Worm (Caenorhabditis elegans): ENCODE data around the gene Y45G12B.2.

DNA sequence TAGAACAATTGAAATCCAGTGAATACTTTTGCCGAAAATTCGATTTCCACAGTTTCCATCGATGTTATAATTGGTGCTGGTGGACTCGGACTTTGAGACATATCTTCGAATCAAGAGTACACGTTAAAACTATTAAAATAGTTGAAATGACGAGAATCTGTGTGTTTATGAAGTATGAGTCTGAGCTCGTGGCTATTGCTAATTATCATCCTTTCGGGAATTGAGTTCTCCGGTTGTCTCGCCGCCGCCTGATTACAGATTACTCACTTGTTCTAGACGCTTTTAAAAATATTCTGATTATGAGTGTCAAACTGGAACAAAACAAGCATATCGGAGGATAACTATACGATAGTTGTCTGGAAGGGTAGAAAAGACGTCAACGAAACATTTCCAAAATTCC lies 43.6 kb downstream of the Y45G12B.2 start, which contains the start of gene srg-56:
- TF ChIP-seq hnd-1 (tag; optimal IDR thresholded peaks at IDR 0.05) = no peak
- no peak for TF ChIP-seq ama-1 (optimal IDR thresholded peaks at IDR 0.05)
- TF ChIP-seq tra-4 (tag; optimal IDR thresholded peaks at IDR 0.05) = no peak
- no peak for TF ChIP-seq flt-1 (GFP tag; IDR thresholded peaks at IDR 0.05)
- TF ChIP-seq B0310.2 (tag; optimal IDR thresholded peaks at IDR 0.05) = no peak
